Fruit fly (Drosophila melanogaster): ENCODE measurements around the gene CG32795.

The CG32795 gene

dm6 chrX:2790055-2790617, at the start of gene CG32795:
TSS of gene CG32795 (minus strand) at chrX:2790567.
- TF ChIP-seq noc (tag; optimal IDR thresholded peaks at IDR 0.05) = peak; percentile 27

dm6 chrX:2814423-2814822, 24.1 kb upstream of the CG32795 start:
- no peak for TF ChIP-seq noc (tag; optimal IDR thresholded peaks at IDR 0.05)

dm6 chrX:2813106-2813505, 22.7 kb upstream of the CG32795 start:
- no peak for TF ChIP-seq noc (tag; optimal IDR thresholded peaks at IDR 0.05)

dm6 chrX:2811703-2812102, 21.3 kb upstream of the CG32795 start:
- no peak for TF ChIP-seq noc (tag; optimal IDR thresholded peaks at IDR 0.05)

dm6 chrX:2811059-2811458, 20.7 kb upstream of the CG32795 start:
- no peak for TF ChIP-seq noc (tag; optimal IDR thresholded peaks at IDR 0.05)

dm6 chrX:2809581-2809980, 19.2 kb upstream of the CG32795 start, which contains the start of gene CG12498:
TSS of gene CG12498 (plus strand) at chrX:2809881.
- TF ChIP-seq noc (tag; optimal IDR thresholded peaks at IDR 0.05) = no peak

- no peak for TF ChIP-seq noc (tag; optimal IDR thresholded peaks at IDR 0.05)
Observed at dm6 chrX:2803776-2804175, 13.4 kb upstream of the CG32795 start.

- TF ChIP-seq noc (tag; optimal IDR thresholded peaks at IDR 0.05) = no peak
Observed at dm6 chrX:2802998-2803397, 12.6 kb upstream of the CG32795 start.

dm6 chrX:2796345-2797256, 6.2 kb upstream of the CG32795 start, which contains the start of gene w:
TSS of gene w (minus strand) at chrX:2796466.
- TF ChIP-seq noc (tag; optimal IDR thresholded peaks at IDR 0.05) = no peak

- no peak for TF ChIP-seq noc (tag; optimal IDR thresholded peaks at IDR 0.05)
Observed at dm6 chrX:2794876-2795275, 4.5 kb upstream of the CG32795 start.

- no peak for TF ChIP-seq noc (tag; optimal IDR thresholded peaks at IDR 0.05)
Observed at dm6 chrX:2791898-2792297, 1.5 kb upstream of the CG32795 start.

- TF ChIP-seq noc (tag; optimal IDR thresholded peaks at IDR 0.05) = no peak
Observed at dm6 chrX:2789285-2790054, 897 bp downstream of the CG32795 start.

- no peak for TF ChIP-seq noc (tag; optimal IDR thresholded peaks at IDR 0.05)
Observed at dm6 chrX:2788278-2789023, 1.9 kb downstream of the CG32795 start.

dm6 chrX:2787857-2788256, 2.5 kb downstream of the CG32795 start:
- TF ChIP-seq noc (tag; optimal IDR thresholded peaks at IDR 0.05) = no peak

- TF ChIP-seq noc (tag; optimal IDR thresholded peaks at IDR 0.05) = peak; percentile 89
Observed at dm6 chrX:2787267-2787666, 3.1 kb downstream of the CG32795 start.
